Worm (Caenorhabditis elegans): ENCODE results near the gene gst-44.

DNA sequence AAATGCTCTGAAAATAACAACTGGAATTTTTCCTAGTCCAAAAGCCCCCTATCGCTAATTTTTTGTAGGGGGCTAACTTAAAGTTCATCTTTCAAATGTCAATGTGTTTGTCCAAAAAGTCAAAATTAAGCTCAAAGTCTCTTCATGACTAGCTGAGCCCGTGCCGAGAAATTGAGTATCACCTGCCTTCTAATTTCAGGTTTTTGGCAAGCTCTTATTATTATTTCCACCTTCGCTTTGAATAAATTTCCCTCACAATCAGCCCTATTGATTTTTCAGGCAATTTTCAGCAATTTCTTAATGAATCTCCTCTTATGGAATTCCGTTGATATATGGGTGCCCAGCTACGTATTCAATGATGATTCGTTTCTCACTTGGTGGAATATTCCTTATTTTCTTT is 8.7 kb downstream of the gst-44 start, which contains the start of gene sre-36:
- TF ChIP-seq tbx-2 (tag; optimal IDR thresholded peaks at IDR 0.05) (no peak), zag-1 (tag; optimal IDR thresholded peaks at IDR 0.05) (no peak), ztf-11 (tag; optimal IDR thresholded peaks at IDR 0.05) (no peak), ztf-4 (tag; optimal IDR thresholded peaks at IDR 0.05) (no peak)
